Worm (Caenorhabditis elegans): Measurements from ENCODE around the gene W03A5.2.

W03A5.2 gene

ce11 chrIII:5382073-5382472 lies 23.8 kb upstream of the W03A5.2 start, which contains the start of gene Y32H12A.6:
Y32H12A.6 (minus strand) TSS chrIII:5382173.
- TF ChIP-seq ceh-16 (tag; optimal IDR thresholded peaks at IDR 0.05) (no peak), pqm-1 (tag; optimal IDR thresholded peaks at IDR 0.05) (no peak), mml-1 (tag; optimal IDR thresholded peaks at IDR 0.05) (no peak), unc-39 (tag; optimal IDR thresholded peaks at IDR 0.05) (no peak), jun-1 (tag; optimal IDR thresholded peaks at IDR 0.05) (no peak), nfya-1 (tag; optimal IDR thresholded peaks at IDR 0.05; ENCODE audit: insufficient read depth) (no peak), elt-3 (tag; optimal IDR thresholded peaks at IDR 0.05) (no peak), zag-1 (tag; optimal IDR thresholded peaks at IDR 0.05) (no peak)

ce11 chrIII:5385315-5385714 lies 20.5 kb upstream of the W03A5.2 start, which contains the start of gene Y32H12A.7:
Y32H12A.7 (minus strand) TSS chrIII:5385415.
- no peak for TF ChIP-seq elt-1 (tag; optimal IDR thresholded peaks at IDR 0.05)
- TF ChIP-seq pqm-1 (tag; optimal IDR thresholded peaks at IDR 0.05): no peak
- no peak for TF ChIP-seq jun-1 (tag; optimal IDR thresholded peaks at IDR 0.05)
- TF ChIP-seq R02D3.7 (tag; optimal IDR thresholded peaks at IDR 0.05): no peak
- TF ChIP-seq snpc-4 (tag; optimal IDR thresholded peaks at IDR 0.05): no peak
- TF ChIP-seq skn-1 (tag; optimal IDR thresholded peaks at IDR 0.05): no peak
- TF ChIP-seq nhr-25 (tag; optimal IDR thresholded peaks at IDR 0.05): no peak
- TF ChIP-seq nhr-23 (tag; optimal IDR thresholded peaks at IDR 0.05): no peak
- no peak for TF ChIP-seq nhr-76 (tag; optimal IDR thresholded peaks at IDR 0.05)
- TF ChIP-seq lin-15B (tag; optimal IDR thresholded peaks at IDR 0.05): no peak
- no peak for TF ChIP-seq hmg-11 (tag; optimal IDR thresholded peaks at IDR 0.05)
- no peak for TF ChIP-seq lin-39 (tag; optimal IDR thresholded peaks at IDR 0.05)
- TF ChIP-seq ceh-9 (tag; optimal IDR thresholded peaks at IDR 0.05): no peak
- no peak for TF ChIP-seq unc-62 (GFP tag; optimal IDR thresholded peaks at IDR 0.05)
- no peak for TF ChIP-seq nhr-77 (tag; optimal IDR thresholded peaks at IDR 0.05)
- TF ChIP-seq nhr-12 (tag; optimal IDR thresholded peaks at IDR 0.05): no peak
- TF ChIP-seq elt-3 (tag; optimal IDR thresholded peaks at IDR 0.05): no peak

ce11 chrIII:5388113-5388512 lies 17.7 kb upstream of the W03A5.2 start:
- TF ChIP-seq aly-2 (tag; optimal IDR thresholded peaks at IDR 0.05): no peak
- no peak for TF ChIP-seq nhr-76 (tag; optimal IDR thresholded peaks at IDR 0.05)
- no peak for TF ChIP-seq pha-4 (tag; optimal IDR thresholded peaks at IDR 0.05)
- TF ChIP-seq daf-12 (tag; optimal IDR thresholded peaks at IDR 0.05): no peak
- no peak for TF ChIP-seq nhr-28 (tag; optimal IDR thresholded peaks at IDR 0.05)
- no peak for TF ChIP-seq nhr-43 (tag; optimal IDR thresholded peaks at IDR 0.05; ENCODE audit: poor library complexity, severe bottlenecking)
- TF ChIP-seq fkh-10 (GFP tag; optimal IDR thresholded peaks at IDR 0.05): no peak
- TF ChIP-seq nhr-77 (tag; optimal IDR thresholded peaks at IDR 0.05): no peak
- no peak for TF ChIP-seq ceh-82 (tag; optimal IDR thresholded peaks at IDR 0.05)
- TF ChIP-seq sea-2 (GFP tag; optimal IDR thresholded peaks at IDR 0.05): no peak
- TF ChIP-seq tbx-2 (tag; optimal IDR thresholded peaks at IDR 0.05): no peak
- no peak for TF ChIP-seq hmg-11 (tag; optimal IDR thresholded peaks at IDR 0.05)
- TF ChIP-seq lsy-12 (tag; optimal IDR thresholded peaks at IDR 0.05): no peak
- TF ChIP-seq nhr-12 (tag; optimal IDR thresholded peaks at IDR 0.05): no peak
- TF ChIP-seq nhr-237 (tag; optimal IDR thresholded peaks at IDR 0.05): no peak
- TF ChIP-seq nhr-67 (tag; optimal IDR thresholded peaks at IDR 0.05): no peak

- TF ChIP-seq fkh-10 (GFP tag; optimal IDR thresholded peaks at IDR 0.05) (no peak), unc-62 (GFP tag; optimal IDR thresholded peaks at IDR 0.05) (no peak), mdl-1 (tag; optimal IDR thresholded peaks at IDR 0.05) (no peak), daf-12 (tag; optimal IDR thresholded peaks at IDR 0.05) (no peak), ceh-28 (tag; optimal IDR thresholded peaks at IDR 0.05) (no peak), nhr-11 (tag; optimal IDR thresholded peaks at IDR 0.05) (no peak), ztf-4 (tag; optimal IDR thresholded peaks at IDR 0.05) (no peak), fkh-2 (tag; optimal IDR thresholded peaks at IDR 0.05) (no peak), ceh-9 (tag; optimal IDR thresholded peaks at IDR 0.05) (no peak), sea-2 (GFP tag; optimal IDR thresholded peaks at IDR 0.05) (no peak), fos-1 (tag; optimal IDR thresholded peaks at IDR 0.05) (no peak), pqm-1 (tag; optimal IDR thresholded peaks at IDR 0.05) (no peak), pha-4 (tag; optimal IDR thresholded peaks at IDR 0.05) (no peak)
These were observed 16.5 kb upstream of the W03A5.2 start for ce11 chrIII:5389365-5389764.

Data from whole organism, L3 larva.